Worm (Caenorhabditis elegans): ENCODE data around the gene K09A9.8.

ce11 chrX:15572021-15572420, 25.0 kb downstream of the K09A9.8 start:
- TF ChIP-seq elt-3 (tag; optimal IDR thresholded peaks at IDR 0.05): no peak
- no peak for TF ChIP-seq nhr-11 (tag; optimal IDR thresholded peaks at IDR 0.05)
- no peak for TF ChIP-seq ama-1 (optimal IDR thresholded peaks at IDR 0.05)
- TF ChIP-seq unc-62 (GFP tag; optimal IDR thresholded peaks at IDR 0.05): no peak
- TF ChIP-seq zag-1 (tag; optimal IDR thresholded peaks at IDR 0.05): no peak
- TF ChIP-seq daf-12 (tag; optimal IDR thresholded peaks at IDR 0.05): no peak
- no peak for TF ChIP-seq nhr-76 (tag; optimal IDR thresholded peaks at IDR 0.05)
- no peak for TF ChIP-seq unc-39 (tag; optimal IDR thresholded peaks at IDR 0.05)
- no peak for TF ChIP-seq nhr-237 (tag; optimal IDR thresholded peaks at IDR 0.05)
